Fruit fly (Drosophila melanogaster) Kc167 (cell line): Measurements from ENCODE around the gene CG8141.

Source experiments
- Myc ChIP-seq: fragments of >200 bp; optimal IDR thresholded peaks from 2 replicates; lab custom pipeline; 2017; ENCODE audit warnings: missing external identifiers
- Sin3A ChIP-seq: fragments of >200 bp; optimal IDR thresholded peaks from 2 replicates; lab custom pipeline; 2018; ENCODE audit warnings: missing external identifiers
- h ChIP-seq: fragments of >200 bp; optimal IDR thresholded peaks from 3 replicates; lab custom pipeline; 2018; ENCODE audit warnings: missing external identifiers
- insv ChIP-seq: fragments of >200 bp; optimal IDR thresholded peaks from 3 replicates; lab custom pipeline; 2018; ENCODE audit warnings: missing external identifiers
- psq ChIP-seq: fragments of >200 bp; optimal IDR thresholded peaks from 2 replicates; lab custom pipeline; 2017; ENCODE audit warnings: missing external identifiers
- ttk ChIP-seq: sonication (Bioruptor generic); optimal IDR thresholded peaks from 2 replicates; lab custom pipeline; 2017; ENCODE audit warnings: missing external identifiers

CG8141 gene

DNA sequence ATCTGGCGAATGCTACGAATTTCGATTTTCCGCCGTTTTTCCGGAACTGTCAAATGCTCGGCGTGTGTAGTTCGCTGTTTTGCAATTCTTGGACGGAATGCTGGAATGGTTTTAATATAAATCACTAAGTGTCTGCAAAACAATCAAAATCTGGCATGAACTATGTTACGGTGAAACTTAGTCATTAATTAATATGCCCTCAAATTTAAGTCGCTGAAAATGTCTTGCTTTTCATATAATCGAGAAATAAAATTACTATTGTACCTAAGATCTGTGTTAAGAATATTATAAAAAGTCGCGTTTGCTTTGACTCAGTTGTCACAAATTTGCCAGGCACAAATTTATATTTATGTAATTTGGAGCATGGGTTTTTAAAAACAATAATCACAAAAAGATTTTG, at the start of gene CG8141:
Gene CG8141, plus strand, starts transcription at position 301 of the 400 bp plus-strand sequence.
- TF ChIP-seq Myc (lab: Kevin White, UChicago) (no peak), ttk (lab: Kevin White, UChicago) (no peak), h (lab: Kevin White, UChicago) (no peak), insv (lab: Kevin White, UChicago) (no peak), psq (lab: Kevin White, UChicago) (no peak), Sin3A (lab: Kevin White, UChicago) (no peak)

DNA sequence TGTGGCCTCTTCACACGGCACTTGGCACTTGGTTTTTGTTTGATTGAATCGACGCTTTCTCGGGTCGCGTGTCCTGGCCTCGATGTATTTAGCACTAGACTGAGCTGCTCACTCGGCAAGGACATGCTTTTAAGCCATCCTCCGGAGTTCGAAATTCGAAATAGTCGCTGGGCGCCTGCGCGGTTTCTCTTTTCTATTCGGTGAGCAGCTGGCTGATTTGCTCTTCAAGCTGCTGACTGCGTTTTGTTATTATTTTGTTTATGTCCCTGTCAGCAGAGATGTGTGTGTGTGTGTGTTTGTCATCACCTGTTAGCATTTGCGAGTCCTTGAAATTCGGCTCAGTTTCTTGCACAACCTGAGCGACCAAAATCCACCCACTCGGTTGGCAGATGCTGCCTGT, 35.8 kb upstream of the CG8141 start, which contains the start of gene 2mit:
Gene 2mit, minus strand, starts transcription at position 101 of the 400 bp plus-strand sequence.
- no peak for TF ChIP-seq Myc (lab: Kevin White, UChicago)

DNA sequence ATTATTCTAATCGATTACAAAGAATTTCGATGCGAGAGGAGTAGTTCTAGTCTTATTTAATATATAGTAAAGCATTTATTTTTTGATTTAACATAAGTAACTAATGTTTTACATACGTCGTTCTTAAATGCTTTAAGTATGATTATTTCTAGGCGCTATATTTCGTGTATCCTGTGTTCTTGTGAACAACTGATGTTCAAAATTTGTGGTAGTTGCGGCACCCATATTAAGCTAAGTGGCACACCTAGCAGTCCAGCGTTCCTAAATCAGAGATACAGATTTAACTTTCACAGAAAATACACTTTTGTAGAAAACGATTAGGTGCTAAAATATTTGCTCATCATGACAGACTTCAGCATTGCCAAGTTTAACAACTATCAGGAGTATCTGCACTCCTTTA, 10.4 kb upstream of the CG8141 start, which contains the start of gene CG8138:
Gene CG8138, plus strand, starts transcription at position 301 of the 400 bp plus-strand sequence.
- no peak for TF ChIP-seq insv (lab: Kevin White, UChicago)
- TF ChIP-seq Sin3A (lab: Kevin White, UChicago) = no peak
- no peak for TF ChIP-seq ttk (lab: Kevin White, UChicago)
- no peak for TF ChIP-seq Myc (lab: Kevin White, UChicago)
- no peak for TF ChIP-seq psq (lab: Kevin White, UChicago)
- TF ChIP-seq h (lab: Kevin White, UChicago) = no peak

dm6 chr3R:13186396-13186795, 5.0 kb upstream of the CG8141 start, which contains the start of gene CG8508:
TSS of gene CG8508 (minus strand) at chr3R:13186496.
- TF ChIP-seq Sin3A (lab: Kevin White, UChicago) (no peak), ttk (lab: Kevin White, UChicago) (no peak), insv (lab: Kevin White, UChicago) (no peak), h (lab: Kevin White, UChicago) (no peak)

DNA sequence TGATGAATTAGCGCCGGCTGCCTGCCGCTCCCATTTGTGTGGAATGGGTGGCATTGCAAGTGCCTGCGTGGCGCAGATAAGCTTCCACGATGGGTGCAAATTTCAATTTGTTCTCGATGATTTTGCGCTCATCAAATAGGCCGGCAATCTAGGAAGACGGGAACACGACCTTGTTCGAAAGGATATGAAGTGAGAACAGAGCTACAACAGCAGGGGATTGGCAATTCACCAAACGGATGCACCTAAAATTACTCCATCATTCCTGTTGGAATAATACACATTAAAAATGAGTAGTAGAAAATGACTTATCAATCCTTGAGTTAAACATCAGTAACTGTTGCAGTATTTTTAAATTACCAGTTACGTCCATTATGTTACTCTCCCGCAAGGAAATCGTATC, 3.2 kb upstream of the CG8141 start, which contains the start of gene CG14380:
Gene CG14380, plus strand, starts transcription at position 301 of the 400 bp plus-strand sequence.
- TF ChIP-seq Myc (lab: Kevin White, UChicago) = no peak
- no peak for TF ChIP-seq psq (lab: Kevin White, UChicago)
- TF ChIP-seq h (lab: Kevin White, UChicago) = no peak
- no peak for TF ChIP-seq ttk (lab: Kevin White, UChicago)
- no peak for TF ChIP-seq Sin3A (lab: Kevin White, UChicago)

- TF ChIP-seq psq (lab: Kevin White, UChicago) (no peak), h (lab: Kevin White, UChicago) (no peak), Myc (lab: Kevin White, UChicago) (no peak), ttk (lab: Kevin White, UChicago) (no peak), Sin3A (lab: Kevin White, UChicago) (no peak), insv (lab: Kevin White, UChicago) (no peak)
Measured at dm6 chr3R:13200402-13200801, 9.0 kb downstream of the CG8141 start.

DNA sequence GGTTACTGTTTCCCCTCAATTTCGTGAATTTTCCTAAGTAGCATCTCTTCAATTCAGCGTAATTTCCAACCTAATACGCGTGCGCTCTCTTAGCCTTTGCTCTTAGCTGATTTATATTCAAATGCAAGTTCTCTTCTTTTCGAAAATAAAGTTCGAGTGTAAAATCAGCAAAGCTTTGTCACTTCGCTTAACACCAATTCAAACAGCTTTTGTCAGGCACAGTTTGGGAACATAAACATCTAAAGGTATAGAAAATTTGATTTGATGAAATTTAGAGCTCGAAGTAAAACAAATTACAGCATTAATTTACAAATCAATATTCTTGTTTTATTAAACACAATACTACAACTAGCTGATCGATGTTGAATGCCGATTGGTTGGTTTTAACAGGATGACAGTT, 17.1 kb downstream of the CG8141 start:
- no peak for TF ChIP-seq psq (lab: Kevin White, UChicago)
- no peak for TF ChIP-seq h (lab: Kevin White, UChicago)
- TF ChIP-seq Myc (lab: Kevin White, UChicago) = no peak
- TF ChIP-seq Sin3A (lab: Kevin White, UChicago) = no peak
- no peak for TF ChIP-seq insv (lab: Kevin White, UChicago)
- no peak for TF ChIP-seq ttk (lab: Kevin White, UChicago)

- no peak for TF ChIP-seq ttk (lab: Kevin White, UChicago)
- TF ChIP-seq Myc (lab: Kevin White, UChicago) = no peak
- no peak for TF ChIP-seq Sin3A (lab: Kevin White, UChicago)
- TF ChIP-seq insv (lab: Kevin White, UChicago) = no peak
- no peak for TF ChIP-seq psq (lab: Kevin White, UChicago)
- no peak for TF ChIP-seq h (lab: Kevin White, UChicago)
Measured at dm6 chr3R:13214347-13214746, 22.9 kb downstream of the CG8141 start, which contains the start of gene CG8483. TSS of gene CG8483 (minus strand) at chr3R:13214465.

DNA sequence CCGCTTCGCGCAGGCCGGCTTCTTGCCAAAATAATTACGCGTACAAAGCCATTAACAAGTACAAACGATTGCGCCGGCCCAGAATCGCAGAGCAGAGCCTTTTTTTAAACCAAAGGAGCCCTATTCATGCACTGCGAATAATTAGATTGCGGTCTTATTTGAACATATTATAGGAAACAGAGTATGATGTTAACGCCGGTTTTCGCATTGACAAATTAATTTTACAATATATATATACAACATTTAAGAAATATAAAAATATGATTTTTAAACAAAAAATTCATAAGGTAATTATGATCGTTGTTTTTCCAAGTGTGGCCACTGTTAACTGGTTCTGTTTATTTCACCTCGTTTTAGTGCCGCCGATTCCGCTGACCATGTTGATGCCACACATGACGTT, 23.7 kb downstream of the CG8141 start:
- TF ChIP-seq h (lab: Kevin White, UChicago) (no peak), Myc (lab: Kevin White, UChicago) (no peak), psq (lab: Kevin White, UChicago) (no peak), ttk (lab: Kevin White, UChicago) (no peak), Sin3A (lab: Kevin White, UChicago) (no peak), insv (lab: Kevin White, UChicago) (no peak)

DNA sequence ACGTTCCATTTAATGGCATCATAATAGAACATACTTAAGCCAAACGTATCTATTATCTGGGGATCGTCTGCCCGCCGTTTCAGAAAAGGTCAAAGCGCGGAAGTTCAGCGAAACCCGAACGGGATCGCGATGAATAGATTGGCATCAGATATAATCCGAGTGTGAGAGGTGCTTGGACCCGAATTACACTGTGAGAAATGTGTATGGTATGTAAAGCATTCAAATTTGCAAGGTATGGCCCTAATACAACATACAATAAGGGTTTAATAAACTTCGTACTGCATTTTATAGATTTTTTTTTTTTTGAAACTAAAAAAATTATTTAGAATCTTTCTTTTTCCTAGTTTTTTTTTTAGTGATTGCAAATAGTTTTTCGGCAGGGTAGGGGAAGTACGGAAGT, 27.3 kb downstream of the CG8141 start:
- TF ChIP-seq h (lab: Kevin White, UChicago) (no peak), insv (lab: Kevin White, UChicago) (no peak), Sin3A (lab: Kevin White, UChicago) (no peak), psq (lab: Kevin White, UChicago) (no peak), ttk (lab: Kevin White, UChicago) (no peak), Myc (lab: Kevin White, UChicago) (no peak)

DNA sequence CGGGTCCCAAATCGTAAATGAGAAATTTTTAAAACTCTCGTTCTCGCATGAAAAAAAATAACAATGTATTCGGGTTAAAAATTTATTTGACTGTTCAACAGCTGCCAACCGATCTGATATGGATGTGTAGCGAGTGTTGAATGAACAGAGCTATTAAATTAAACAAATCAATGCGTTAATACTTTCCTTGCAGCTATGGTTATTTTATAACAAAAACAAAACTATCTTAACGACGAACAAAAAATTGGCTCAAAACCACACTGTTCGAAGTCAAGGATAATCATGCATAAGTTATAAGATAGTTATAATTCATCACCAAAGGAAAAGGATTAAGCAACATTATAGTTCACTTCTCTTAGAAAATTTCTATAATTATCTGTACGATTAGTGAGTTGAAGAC, 29.1 kb downstream of the CG8141 start, which contains the start of gene CG8476:
Gene CG8476, minus strand, starts transcription at position 101 of the 400 bp plus-strand sequence.
- TF ChIP-seq psq (lab: Kevin White, UChicago) = no peak
- TF ChIP-seq h (lab: Kevin White, UChicago) = no peak
- no peak for TF ChIP-seq insv (lab: Kevin White, UChicago)
- TF ChIP-seq Myc (lab: Kevin White, UChicago) = no peak
- TF ChIP-seq Sin3A (lab: Kevin White, UChicago) = no peak
- TF ChIP-seq ttk (lab: Kevin White, UChicago) = no peak

DNA sequence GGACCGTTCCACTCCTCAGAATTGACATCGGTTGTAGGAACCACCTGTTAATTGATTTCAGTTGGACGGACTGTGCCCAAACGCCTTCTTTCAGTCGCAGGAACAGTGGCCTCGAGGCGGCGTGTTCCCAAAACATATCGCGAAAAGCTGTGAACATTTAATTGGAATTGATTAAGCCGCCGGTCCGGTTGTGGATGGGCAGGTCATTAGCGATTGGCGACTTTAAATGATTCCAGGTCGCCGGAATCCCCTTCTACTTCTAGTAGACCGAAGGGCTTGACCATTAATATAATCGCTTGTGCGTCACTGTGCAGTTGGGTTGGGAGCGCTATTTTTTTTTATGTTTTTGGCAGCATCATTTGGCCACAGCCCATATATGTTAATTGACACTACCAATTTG, 30.4 kb downstream of the CG8141 start:
- no peak for TF ChIP-seq ttk (lab: Kevin White, UChicago)
- no peak for TF ChIP-seq Myc (lab: Kevin White, UChicago)
- no peak for TF ChIP-seq h (lab: Kevin White, UChicago)
